Worm (Caenorhabditis elegans) whole organism, L4 larva: ENCODE measurements around the gene lin-13.

Experiments
- Y105C5A.15 ChIP-seq: fragments of 200-800 bp; sonication (Bioruptor generic); IDR thresholded peaks from 2 replicates; pipeline ENCODE4 v1.3.6; 2022; ENCODE audit warnings: missing genetic modification characterization, missing compliant biosample characterization
- Y48G9A.11 ChIP-seq: fragments of 200-800 bp; sonication (Bioruptor generic); IDR thresholded peaks from 2 replicates; pipeline ENCODE4 v1.3.6; 2022; ENCODE audit warnings: missing genetic modification reagents, missing genetic modification characterization, missing compliant biosample characterization
- aly-2 ChIP-seq: sonication (generic microtip); optimal IDR thresholded peaks from 2 replicates; lab custom pipeline; 2018; ENCODE audit warnings: missing biosample characterization, missing genetic modification characterization
- ama-1 ChIP-seq: fragments of 150-350 bp; optimal IDR thresholded peaks from 2 replicates; lab custom pipeline; 2014; ENCODE audit warnings: inconsistent platforms, mixed read lengths
- arid-1 ChIP-seq: fragments of 200-800 bp; sonication (Bioruptor generic); conservative IDR thresholded peaks from 2 replicates; pipeline ENCODE4 v1.3.6; 2022; ENCODE audit warnings: missing genetic modification reagents, missing genetic modification characterization, missing compliant biosample characterization
- ceh-28 ChIP-seq: fragments of 150-350 bp; optimal IDR thresholded peaks from 2 replicates; lab custom pipeline; 2014; ENCODE audit warnings: missing biosample characterization, missing genetic modification reagents, missing genetic modification characterization
- ceh-82 ChIP-seq: sonication (generic microtip); optimal IDR thresholded peaks from 2 replicates; lab custom pipeline; 2017; ENCODE audit warnings: missing biosample characterization, missing genetic modification characterization
- daf-16 ChIP-seq, 3 experiments: sonication (generic microtip); optimal IDR thresholded peaks; 2 replicates each; lab custom pipeline; 2016 to 2017; ENCODE audit warnings: missing genetic modification characterization in 3 of 3, missing genetic modification reagents in 3 of 3, mild to moderate bottlenecking in 2 of 3, missing compliant biosample characterization in 2 of 3, missing biosample characterization in 1 of 3, moderate library complexity in 1 of 3
- dmd-6 ChIP-seq: fragments of 200-800 bp; sonication (Bioruptor generic); IDR thresholded peaks from 2 replicates; pipeline ENCODE4 v1.3.6; 2022; ENCODE audit warnings: missing genetic modification reagents, missing genetic modification characterization, missing compliant biosample characterization
- dmd-9 ChIP-seq: fragments of 200-800 bp; sonication (Bioruptor generic); IDR thresholded peaks from 2 replicates; pipeline ENCODE4 v1.3.6; 2022; ENCODE audit warnings: missing genetic modification reagents, missing genetic modification characterization, missing compliant biosample characterization
- dve-1 ChIP-seq: sonication (generic microtip); optimal IDR thresholded peaks from 2 replicates; lab custom pipeline; 2017; ENCODE audit warnings: antibody characterized with exemption, mild to moderate bottlenecking, missing genetic modification characterization, missing compliant biosample characterization; ENCODE audit not compliant: insufficient read depth
- fos-1 ChIP-seq: fragments of 150-350 bp; optimal IDR thresholded peaks from 2 replicates; lab custom pipeline; 2014; ENCODE audit warnings: missing biosample characterization, missing genetic modification characterization
- hlh-11 ChIP-seq: fragments of 200-800 bp; sonication (Bioruptor generic); optimal IDR thresholded peaks from 2 replicates; lab custom pipeline; 2018; ENCODE audit warnings: mild to moderate bottlenecking, missing genetic modification characterization, missing compliant biosample characterization
- hlh-30 ChIP-seq: sonication (generic microtip); optimal IDR thresholded peaks from 2 replicates; lab custom pipeline; 2017; ENCODE audit warnings: antibody characterized with exemption, mild to moderate bottlenecking, missing genetic modification characterization, missing compliant biosample characterization; ENCODE audit not compliant: insufficient read depth
- hmg-1.1 ChIP-seq: fragments of 200-800 bp; sonication (Bioruptor generic); IDR thresholded peaks from 2 replicates; pipeline ENCODE4 v1.3.6; 2022; ENCODE audit warnings: missing genetic modification reagents, missing genetic modification characterization, missing compliant biosample characterization
- lin-13 ChIP-seq: fragments of 150-350 bp; optimal IDR thresholded peaks from 2 replicates; lab custom pipeline; 2014; ENCODE audit warnings: missing biosample characterization, missing genetic modification reagents, missing genetic modification characterization
- lin-15B ChIP-seq: fragments of 150-350 bp; sonication (generic microtip); optimal IDR thresholded peaks from 3 replicates; lab custom pipeline; 2014; ENCODE audit warnings: missing biosample characterization, missing genetic modification characterization
- lin-29 ChIP-seq: fragments of 200-800 bp; sonication (Bioruptor generic); IDR thresholded peaks from 2 replicates; pipeline ENCODE4 v1.3.6; 2022; ENCODE audit warnings: missing genetic modification reagents, missing genetic modification characterization, missing compliant biosample characterization
- lin-38 ChIP-seq: fragments of 200-800 bp; sonication (Bioruptor generic); IDR thresholded peaks from 2 replicates; pipeline ENCODE4 v1.3.6; 2022; ENCODE audit warnings: missing genetic modification reagents, missing genetic modification characterization, missing compliant biosample characterization
- lir-3 ChIP-seq: sonication (generic microtip); optimal IDR thresholded peaks from 2 replicates; lab custom pipeline; 2016; ENCODE audit warnings: mild to moderate bottlenecking, missing genetic modification characterization, missing compliant biosample characterization
- lsy-2 ChIP-seq, 2 experiments: fragments of 150-350 bp in 1 of 2; sonication (generic microtip) in 1 of 2; optimal IDR thresholded peaks; 2 replicates each; lab custom pipeline; 2014 to 2017; ENCODE audit warnings: missing biosample characterization in 2 of 2, missing genetic modification characterization in 2 of 2
- mdl-1 ChIP-seq, 2 experiments: fragments of 150-350 bp in 1 of 2; sonication (generic microtip) in 1 of 2; optimal IDR thresholded peaks; 2 replicates each; lab custom pipeline; 2014 to 2017; ENCODE audit warnings: missing biosample characterization in 2 of 2, missing genetic modification characterization in 2 of 2
- mep-1 ChIP-seq: fragments of 150-350 bp; sonication (generic microtip); optimal IDR thresholded peaks from 3 replicates; lab custom pipeline; 2014; ENCODE audit warnings: missing biosample characterization, missing genetic modification characterization
- mes-2 ChIP-seq: sonication (generic microtip); optimal IDR thresholded peaks from 2 replicates; lab custom pipeline; 2016; ENCODE audit warnings: missing genotype, mild to moderate bottlenecking, missing genetic modification characterization, missing compliant biosample characterization; ENCODE audit not compliant: poor library complexity, severe bottlenecking
- nhr-28 ChIP-seq: fragments of 150-350 bp; optimal IDR thresholded peaks from 2 replicates; lab custom pipeline; 2014; ENCODE audit warnings: missing biosample characterization, missing genetic modification characterization
- nhr-41 ChIP-seq: fragments of 200-800 bp; sonication (Bioruptor generic); IDR thresholded peaks from 2 replicates; pipeline ENCODE4 v1.3.6; 2022; ENCODE audit warnings: missing genetic modification reagents, missing genetic modification characterization, missing compliant biosample characterization
- nhr-42 ChIP-seq: fragments of 200-800 bp; sonication (Bioruptor generic); IDR thresholded peaks from 2 replicates; pipeline ENCODE4 v1.3.6; 2022; ENCODE audit warnings: missing genetic modification characterization, missing compliant biosample characterization
- nhr-6 ChIP-seq: fragments of 150-350 bp; optimal IDR thresholded peaks from 2 replicates; lab custom pipeline; 2014; ENCODE audit warnings: missing biosample characterization, missing genetic modification characterization
- nhr-76 ChIP-seq: fragments of 150-350 bp; optimal IDR thresholded peaks from 2 replicates; lab custom pipeline; 2014; ENCODE audit warnings: missing biosample characterization, missing genetic modification characterization
- pha-4 ChIP-seq, 2 experiments: fragments of 150-350 bp in 1 of 2; fragments of 200-800 bp in 1 of 2; sonication (Bioruptor generic) in 1 of 2; IDR thresholded peaks in 1 of 2; optimal IDR thresholded peaks in 1 of 2; 2 replicates each; pipeline versions ENCODE4 v1.3.6 to Lab custom; 2014 to 2022; ENCODE audit warnings: missing genetic modification characterization in 2 of 2, missing genetic modification reagents in 2 of 2, missing biosample characterization in 1 of 2, missing compliant biosample characterization in 1 of 2
- saeg-2 ChIP-seq: fragments of 200-800 bp; sonication (Bioruptor generic); IDR thresholded peaks from 2 replicates; pipeline ENCODE4 v1.3.6; 2022; ENCODE audit warnings: missing genetic modification reagents, missing genetic modification characterization, missing compliant biosample characterization
- sdz-12 ChIP-seq: fragments of 200-800 bp; sonication (Bioruptor generic); optimal IDR thresholded peaks from 2 replicates; lab custom pipeline; 2018; ENCODE audit warnings: mild to moderate bottlenecking, missing genetic modification characterization, missing compliant biosample characterization
- set-16 ChIP-seq: fragments of 200-800 bp; sonication (Bioruptor generic); IDR thresholded peaks from 2 replicates; pipeline ENCODE4 v1.3.6; 2022; ENCODE audit warnings: missing genetic modification reagents, missing genetic modification characterization, missing compliant biosample characterization
- skn-1 ChIP-seq: fragments of 150-350 bp; optimal IDR thresholded peaks from 2 replicates; lab custom pipeline; 2014; ENCODE audit warnings: missing biosample characterization, missing genetic modification characterization
- snpc-1.2 ChIP-seq: fragments of 200-800 bp; sonication (Bioruptor generic); IDR thresholded peaks from 2 replicates; pipeline ENCODE4 v1.3.6; 2022; ENCODE audit warnings: missing genetic modification reagents, missing genetic modification characterization, missing compliant biosample characterization
- snpc-4 ChIP-seq: fragments of 150-350 bp; optimal IDR thresholded peaks from 2 replicates; lab custom pipeline; 2014; ENCODE audit warnings: missing biosample characterization, missing genetic modification characterization
- vab-7 ChIP-seq: fragments of 200-800 bp; sonication (Bioruptor generic); IDR thresholded peaks from 2 replicates; pipeline ENCODE4 v1.3.6; 2022; ENCODE audit warnings: missing genetic modification reagents, missing genetic modification characterization, missing compliant biosample characterization
- ztf-11 ChIP-seq: fragments of 150-350 bp; optimal IDR thresholded peaks from 2 replicates; lab custom pipeline; 2014; ENCODE audit warnings: missing biosample characterization, missing genetic modification characterization
- ztf-7 ChIP-seq: fragments of 150-350 bp; optimal IDR thresholded peaks from 2 replicates; lab custom pipeline; 2014; ENCODE audit warnings: missing biosample characterization, missing genetic modification characterization

lin-13 gene

ce11 chrIII:7718318-7718717 is 9.0 kb upstream of the lin-13 start (continued):
- TF ChIP-seq skn-1 (tag; lab: Kevin White, UChicago), result no peak
- peak; percentile 86 for TF ChIP-seq dmd-6
- no peak for TF ChIP-seq Y48G9A.11 (GFP tag; lab: Robert Waterston, UW)
- TF ChIP-seq Y105C5A.15 (GFP tag; lab: Robert Waterston, UW), result no peak
- peak in 1 of 2 experiments; percentile 83 for TF ChIP-seq mdl-1 (tag; optimal IDR thresholded peaks at IDR 0.05; lab: Kevin White, UChicago)
- TF ChIP-seq lin-15B (tag; lab: Kevin White, UChicago), result no peak
- no peak for TF ChIP-seq ztf-11 (tag; lab: Kevin White, UChicago)

ce11 chrIII:7716550-7716949 is 7.3 kb upstream of the lin-13 start:
- TF ChIP-seq hmg-1.1 (GFP tag; lab: Robert Waterston, UW), result 0 out of 2 replicates have a peak, but pooled peaks have one; percentile 10
- TF ChIP-seq ceh-28, result no peak
- peak; percentile 44; the same call in 1 of the 2 replicates for TF ChIP-seq set-16
- no peak for TF ChIP-seq arid-1 (GFP tag; lab: Robert Waterston, UW)
- no peak for TF ChIP-seq nhr-76 (tag; lab: Kevin White, UChicago)
- no peak for TF ChIP-seq daf-16 (GFP tag; optimal IDR thresholded peaks at IDR 0.05; lab: Kevin White, UChicago)
- no peak for TF ChIP-seq daf-16 (tag; optimal IDR thresholded peaks at IDR 0.05; lab: Kevin White, UChicago)
- TF ChIP-seq pha-4 (GFP tag; IDR thresholded peaks at IDR 0.05; lab: Robert Waterston, UW), result no peak
- no peak for TF ChIP-seq pha-4 (tag; optimal IDR thresholded peaks at IDR 0.05; lab: Kevin White, UChicago)

- TF ChIP-seq Y48G9A.11 (GFP tag; lab: Robert Waterston, UW), result peak; percentile 97
- TF ChIP-seq, all 104 proteins: peak for 1; not testable (repeated sequence) for 103
Measured at ce11 chrIII:7715151-7715550, 5.9 kb upstream of the lin-13 start.

ce11 chrIII:7711908-7712359 is 2.6 kb upstream of the lin-13 start, which contains the start of gene C03B8.3:
TSS of gene C03B8.3 (plus strand) at chrIII:7712309.
- TF ChIP-seq lsy-2 (tag; optimal IDR thresholded peaks at IDR 0.05; lab: Kevin White, UChicago), result peak in 1 of 2 experiments; percentile 28
- 0 out of 2 replicates have a peak, but pooled peaks have one; percentile 24 for TF ChIP-seq arid-1 (GFP tag; lab: Robert Waterston, UW)
- no peak for TF ChIP-seq ceh-82 (tag; lab: Kevin White, UChicago)
- 0 out of 2 replicates have a peak, but pooled peaks have one; percentile 11 for TF ChIP-seq hmg-1.1 (GFP tag; lab: Robert Waterston, UW)
- peak; percentile 77 for TF ChIP-seq lin-13 (GFP tag; lab: Kevin White, UChicago)
- TF ChIP-seq mes-2 (tag; lab: Kevin White, UChicago), result peak; percentile 54
- TF ChIP-seq, all 104 proteins: peak for 5

ce11 chrIII:7711495-7711894 is 2.2 kb upstream of the lin-13 start:
- TF ChIP-seq daf-16 (GFP tag; optimal IDR thresholded peaks at IDR 0.05; lab: Kevin White, UChicago), result no peak
- TF ChIP-seq daf-16 (tag; optimal IDR thresholded peaks at IDR 0.05; lab: Kevin White, UChicago), result no peak
- TF ChIP-seq lin-29 (GFP tag; lab: Robert Waterston, UW), result no peak
- no peak for TF ChIP-seq ama-1 (lab: Kevin White, UChicago)
- no peak for TF ChIP-seq snpc-4
- TF ChIP-seq nhr-41 (GFP tag; lab: Robert Waterston, UW), result no peak
- no peak for TF ChIP-seq lsy-2 (tag; optimal IDR thresholded peaks at IDR 0.05; lab: Kevin White, UChicago)
- no peak for TF ChIP-seq ztf-7
- TF ChIP-seq dmd-9 (GFP tag; lab: Robert Waterston, UW), result no peak
- no peak for TF ChIP-seq nhr-42 (GFP tag; lab: Robert Waterston, UW)
- TF ChIP-seq sdz-12 (GFP tag; lab: Kevin White, UChicago), result no peak
- no peak for TF ChIP-seq fos-1

ce11 chrIII:7710943-7711342 is 1.7 kb upstream of the lin-13 start:
- no peak for TF ChIP-seq ztf-7
- no peak for TF ChIP-seq saeg-2 (GFP tag; lab: Robert Waterston, UW)
- TF ChIP-seq snpc-1.2 (GFP tag; lab: Robert Waterston, UW), result no peak
- peak; percentile 76 for TF ChIP-seq hlh-30 (tag; lab: Kevin White, UChicago)
- TF ChIP-seq lin-38 (GFP tag; lab: Robert Waterston, UW), result peak; percentile 34; the same call in 1 of the 2 replicates
- TF ChIP-seq hlh-11 (tag; lab: Kevin White, UChicago), result peak; percentile 43
- TF ChIP-seq daf-16 (GFP tag; optimal IDR thresholded peaks at IDR 0.05; lab: Kevin White, UChicago), result no peak
- peak; percentile 35 for TF ChIP-seq daf-16 (tag; optimal IDR thresholded peaks at IDR 0.05; lab: Kevin White, UChicago)
- no peak for TF ChIP-seq nhr-6
- no peak for TF ChIP-seq lir-3
- peak; percentile 45 for TF ChIP-seq nhr-28 (tag; lab: Kevin White, UChicago)
- TF ChIP-seq lin-13 (GFP tag; lab: Kevin White, UChicago), result peak; percentile 94
- TF ChIP-seq aly-2, result no peak
- TF ChIP-seq dve-1 (tag; lab: Kevin White, UChicago), result peak; percentile 45
- TF ChIP-seq hmg-1.1 (GFP tag; lab: Robert Waterston, UW), result peak; percentile 60
- TF ChIP-seq mep-1 (tag; lab: Kevin White, UChicago), result peak; percentile 60
- 0 out of 2 replicates have a peak, but pooled peaks have one; percentile 29 for TF ChIP-seq vab-7 (GFP tag; lab: Robert Waterston, UW)
